Fruit fly (Drosophila melanogaster) whole organism, embryonic: ENCODE data around the gene Ppat-Dpck.

ENCODE experiments used
- Abd-B ChIP-seq: fragments of 200-800 bp; sonication (Bioruptor generic); optimal IDR thresholded peaks from 2 replicates; lab custom pipeline; 2018; ENCODE audit warnings: missing biosample characterization, mild to moderate bottlenecking, missing genetic modification characterization, moderate library complexity
- CG11093 ChIP-seq: fragments of 200-800 bp; sonication (Bioruptor generic); IDR thresholded peaks from 3 replicates; pipeline ENCODE4 v1.3.6; 2022; ENCODE audit warnings: missing biosample characterization, missing genetic modification characterization
- CG13287 ChIP-seq: fragments of 200-800 bp; sonication (Bioruptor generic); IDR thresholded peaks from 2 replicates; pipeline ENCODE4 v1.3.6; 2022; ENCODE audit warnings: missing biosample characterization, missing genetic modification characterization; ENCODE audit not compliant: partially characterized antibody
- CG14441 ChIP-seq: fragments of 200-800 bp; sonication (Bioruptor generic); IDR thresholded peaks from 2 replicates; pipeline ENCODE4 v1.3.6; 2022; ENCODE audit warnings: missing biosample characterization, missing genetic modification characterization
- CG17612 ChIP-seq: fragments of 200-800 bp; sonication (Bioruptor generic); IDR thresholded peaks from 2 replicates; pipeline ENCODE4 v1.3.6; 2022; ENCODE audit warnings: missing biosample characterization, missing genetic modification characterization
- CG17802 ChIP-seq: fragments of 200-800 bp; sonication (Bioruptor generic); optimal IDR thresholded peaks from 2 replicates; lab custom pipeline; 2018; ENCODE audit warnings: missing biosample characterization, mild to moderate bottlenecking, missing genetic modification characterization, moderate library complexity
- CG18011 ChIP-seq: fragments of 200-800 bp; sonication (Bioruptor generic); optimal IDR thresholded peaks from 2 replicates; lab custom pipeline; 2017; ENCODE audit warnings: missing biosample characterization, missing genetic modification characterization, mild to moderate bottlenecking, moderate library complexity, missing genotype
- CG18764 ChIP-seq: fragments of 200-800 bp; sonication (Bioruptor generic); optimal IDR thresholded peaks from 3 replicates; lab custom pipeline; 2016; ENCODE audit warnings: missing biosample characterization, missing genetic modification characterization
- CG31388 ChIP-seq: fragments of 200-800 bp; sonication (Bioruptor generic); optimal IDR thresholded peaks from 2 replicates; lab custom pipeline; 2016; ENCODE audit warnings: missing biosample characterization, missing genetic modification characterization
- CG3726 ChIP-seq: fragments of 200-800 bp; sonication (Bioruptor generic); IDR thresholded peaks from 3 replicates; pipeline ENCODE4, ENCODE4 v1.3.6; 2022; ENCODE audit warnings: missing biosample characterization, missing genetic modification characterization
- CG3995 ChIP-seq: fragments of 200-800 bp; sonication (Bioruptor generic); optimal IDR thresholded peaks from 3 replicates; lab custom pipeline; 2016; ENCODE audit warnings: missing biosample characterization, missing genetic modification characterization
- CG4617 ChIP-seq: fragments of 200-800 bp; sonication (Bioruptor generic); optimal IDR thresholded peaks from 3 replicates; lab custom pipeline; 2016; ENCODE audit warnings: missing biosample characterization, missing genetic modification characterization, borderline replicate concordance
- CG5953 ChIP-seq: fragments of 200-800 bp; sonication (Bioruptor generic); IDR thresholded peaks from 2 replicates; pipeline ENCODE4 v1.3.6; 2022; ENCODE audit warnings: missing biosample characterization, missing genetic modification characterization
- CG6683 ChIP-seq: fragments of 200-800 bp; sonication (Bioruptor generic); optimal IDR thresholded peaks from 2 replicates; lab custom pipeline; 2017; ENCODE audit warnings: missing biosample characterization, mild to moderate bottlenecking, missing genetic modification characterization, missing genetic modification reagents
- CG7271 ChIP-seq: fragments of 200-800 bp; sonication (Bioruptor generic); optimal IDR thresholded peaks from 2 replicates; lab custom pipeline; 2018; ENCODE audit warnings: missing biosample characterization, mild to moderate bottlenecking, missing genetic modification characterization, moderate library complexity
- CG7556 ChIP-seq: fragments of 200-800 bp; sonication (Bioruptor generic); optimal IDR thresholded peaks from 2 replicates; lab custom pipeline; 2017; ENCODE audit warnings: missing biosample characterization, mild to moderate bottlenecking, missing genetic modification characterization
- CG8765 ChIP-seq: fragments of 200-800 bp; sonication (Bioruptor generic); IDR thresholded peaks from 2 replicates; pipeline ENCODE4 v1.3.6; 2022; ENCODE audit warnings: missing biosample characterization, missing genetic modification characterization
- D19A ChIP-seq: fragments of 200-800 bp; optimal IDR thresholded peaks from 3 replicates; lab custom pipeline; 2019; ENCODE audit warnings: missing biosample characterization, mild to moderate bottlenecking, missing genetic modification characterization, moderate library complexity
- Ets65A ChIP-seq: fragments of 200-800 bp; sonication (Bioruptor generic); peaks from one replicate; lab custom pipeline; 2016; ENCODE audit warnings: missing biosample characterization, missing genetic modification characterization
- HHEX ChIP-seq: fragments of 200-800 bp; sonication (Bioruptor generic); optimal IDR thresholded peaks from 3 replicates; lab custom pipeline; 2017; ENCODE audit warnings: missing biosample characterization, mild to moderate bottlenecking, missing genetic modification characterization, missing genetic modification reagents
- MESR4 ChIP-seq: fragments of 200-800 bp; sonication (Bioruptor generic); optimal IDR thresholded peaks from 2 replicates; lab custom pipeline; 2018; ENCODE audit warnings: missing biosample characterization, mild to moderate bottlenecking, missing genetic modification characterization, moderate library complexity
- NC2β ChIP-seq: fragments of 200-800 bp; sonication (Bioruptor generic); optimal IDR thresholded peaks from 2 replicates; lab custom pipeline; 2016; ENCODE audit warnings: missing biosample characterization, missing genetic modification characterization
- Oli ChIP-seq: fragments of 200-800 bp; sonication (Bioruptor generic); optimal IDR thresholded peaks from 2 replicates; lab custom pipeline; 2018; ENCODE audit warnings: missing biosample characterization, mild to moderate bottlenecking, missing genetic modification characterization, moderate library complexity
- Poxn ChIP-seq: fragments of 200-800 bp; sonication (Bioruptor generic); IDR thresholded peaks from 2 replicates; pipeline ENCODE4 v1.3.6; 2022; ENCODE audit warnings: missing biosample characterization, missing genetic modification characterization
- Sin3A ChIP-seq: fragments of >200 bp; optimal IDR thresholded peaks from 2 replicates; lab custom pipeline; 2018
- Sox100B ChIP-seq: fragments of 200-800 bp; sonication (Bioruptor generic); optimal IDR thresholded peaks from 3 replicates; lab custom pipeline; 2018; ENCODE audit warnings: missing biosample characterization, mild to moderate bottlenecking, missing genetic modification characterization
- Tbp ChIP-seq: fragments of >200 bp; optimal IDR thresholded peaks from 2 replicates; lab custom pipeline; 2018; ENCODE audit warnings: missing biosample characterization, missing genetic modification characterization
- ab ChIP-seq: fragments of 200-800 bp; sonication (Bioruptor generic); optimal IDR thresholded peaks from 2 replicates; lab custom pipeline; 2016; ENCODE audit warnings: missing biosample characterization, missing genetic modification characterization
- chn ChIP-seq: fragments of 200-800 bp; sonication (Bioruptor generic); optimal IDR thresholded peaks from 2 replicates; lab custom pipeline; 2016; ENCODE audit warnings: missing biosample characterization, missing genetic modification characterization
- ci ChIP-seq: fragments of 200-800 bp; sonication (Bioruptor generic); IDR thresholded peaks from 3 replicates; pipeline ENCODE4 v1.3.6; 2022; ENCODE audit warnings: missing biosample characterization, missing genetic modification characterization
- corto ChIP-seq: fragments of 200-800 bp; sonication (Bioruptor generic); optimal IDR thresholded peaks from 2 replicates; lab custom pipeline; 2016; ENCODE audit warnings: missing biosample characterization, mild to moderate bottlenecking, missing genetic modification characterization, moderate library complexity
- dmrt11E ChIP-seq: fragments of 200-800 bp; sonication (Bioruptor generic); optimal IDR thresholded peaks from 3 replicates; lab custom pipeline; 2018; ENCODE audit warnings: missing biosample characterization, mild to moderate bottlenecking, missing genetic modification characterization, moderate library complexity
- dpn ChIP-seq, 2 experiments: fragments of 200-800 bp; sonication (Bioruptor generic); optimal IDR thresholded peaks; 3 replicates each; lab custom pipeline; 2016; ENCODE audit warnings: missing biosample characterization in 2 of 2, missing genetic modification characterization in 2 of 2
- ems ChIP-seq: fragments of 200-800 bp; sonication (Bioruptor generic); optimal IDR thresholded peaks from 3 replicates; lab custom pipeline; 2016; ENCODE audit warnings: missing biosample characterization, missing genetic modification characterization
- hbn ChIP-seq: fragments of 200-800 bp; sonication (Bioruptor generic); IDR thresholded peaks from 2 replicates; pipeline ENCODE4 v1.3.6; 2022; ENCODE audit warnings: missing biosample characterization, missing genetic modification characterization; ENCODE audit not compliant: partially characterized antibody
- hkb ChIP-seq, 2 experiments: fragments of 200-800 bp in 1 of 2; fragments of >200 bp in 1 of 2; sonication (Bioruptor generic) in 1 of 2; IDR thresholded peaks in 1 of 2; optimal IDR thresholded peaks in 1 of 2; 2 replicates each; pipeline versions ENCODE4 v1.3.6 to Lab custom; 2017 to 2022; ENCODE audit warnings: missing biosample characterization in 1 of 2, missing genetic modification characterization in 1 of 2
- mld ChIP-seq: fragments of 200-800 bp; sonication (Bioruptor generic); IDR thresholded peaks from 3 replicates; pipeline ENCODE4 v1.3.6; 2022; ENCODE audit warnings: missing biosample characterization, missing genetic modification characterization; ENCODE audit not compliant: partially characterized antibody
- nmo ChIP-seq: fragments of 200-800 bp; sonication (Bioruptor generic); optimal IDR thresholded peaks from 2 replicates; lab custom pipeline; 2018; ENCODE audit warnings: missing biosample characterization, mild to moderate bottlenecking, missing genetic modification characterization, moderate library complexity
- pzg ChIP-seq: fragments of 200-800 bp; sonication (Bioruptor generic); optimal IDR thresholded peaks from 3 replicates; lab custom pipeline; 2018; ENCODE audit warnings: missing biosample characterization, mild to moderate bottlenecking, missing genetic modification characterization, moderate library complexity
- scrt ChIP-seq: fragments of 200-800 bp; sonication (Bioruptor generic); optimal IDR thresholded peaks from 2 replicates; lab custom pipeline; 2018; ENCODE audit warnings: missing biosample characterization, mild to moderate bottlenecking, missing genetic modification characterization, moderate library complexity
- sens-2 ChIP-seq: fragments of 200-800 bp; sonication (Bioruptor generic); IDR thresholded peaks from 2 replicates; pipeline ENCODE4 v1.3.6; 2022; ENCODE audit warnings: missing biosample characterization, missing genetic modification characterization
- stwl ChIP-seq: fragments of 200-800 bp; sonication (Bioruptor generic); optimal IDR thresholded peaks from 3 replicates; lab custom pipeline; 2018; ENCODE audit warnings: missing biosample characterization, mild to moderate bottlenecking, missing genetic modification characterization, moderate library complexity
- trem ChIP-seq: fragments of 200-800 bp; optimal IDR thresholded peaks from 3 replicates; lab custom pipeline; 2019; ENCODE audit warnings: missing biosample characterization, mild to moderate bottlenecking, missing genetic modification characterization, moderate library complexity
- trh ChIP-seq: fragments of 200-800 bp; sonication (Bioruptor generic); optimal IDR thresholded peaks from 2 replicates; lab custom pipeline; 2016; ENCODE audit warnings: missing biosample characterization, missing genetic modification characterization
- vnd ChIP-seq: fragments of 200-800 bp; sonication (Bioruptor generic); IDR thresholded peaks from 3 replicates; pipeline ENCODE4 v1.3.6; 2022; ENCODE audit warnings: missing biosample characterization, missing genetic modification characterization; ENCODE audit not compliant: partially characterized antibody
- yki ChIP-seq: fragments of >200 bp; optimal IDR thresholded peaks from 3 replicates; lab custom pipeline; 2018
- zfh1 ChIP-seq: fragments of 200-800 bp; sonication (Bioruptor generic); IDR thresholded peaks from 3 replicates; pipeline ENCODE4 v1.3.6; 2022; ENCODE audit warnings: missing biosample characterization, missing genetic modification characterization

Gene Ppat-Dpck

dm6 chr3L:5765844-5766200 lies 2.8 kb downstream of the Ppat-Dpck start, which contains the start of gene Txl (continued):
- peak; percentile 60 for TF ChIP-seq MESR4 (GFP tag; lab: Kevin White, UChicago)
- TF ChIP-seq, all 482 proteins: peak for 6

DNA sequence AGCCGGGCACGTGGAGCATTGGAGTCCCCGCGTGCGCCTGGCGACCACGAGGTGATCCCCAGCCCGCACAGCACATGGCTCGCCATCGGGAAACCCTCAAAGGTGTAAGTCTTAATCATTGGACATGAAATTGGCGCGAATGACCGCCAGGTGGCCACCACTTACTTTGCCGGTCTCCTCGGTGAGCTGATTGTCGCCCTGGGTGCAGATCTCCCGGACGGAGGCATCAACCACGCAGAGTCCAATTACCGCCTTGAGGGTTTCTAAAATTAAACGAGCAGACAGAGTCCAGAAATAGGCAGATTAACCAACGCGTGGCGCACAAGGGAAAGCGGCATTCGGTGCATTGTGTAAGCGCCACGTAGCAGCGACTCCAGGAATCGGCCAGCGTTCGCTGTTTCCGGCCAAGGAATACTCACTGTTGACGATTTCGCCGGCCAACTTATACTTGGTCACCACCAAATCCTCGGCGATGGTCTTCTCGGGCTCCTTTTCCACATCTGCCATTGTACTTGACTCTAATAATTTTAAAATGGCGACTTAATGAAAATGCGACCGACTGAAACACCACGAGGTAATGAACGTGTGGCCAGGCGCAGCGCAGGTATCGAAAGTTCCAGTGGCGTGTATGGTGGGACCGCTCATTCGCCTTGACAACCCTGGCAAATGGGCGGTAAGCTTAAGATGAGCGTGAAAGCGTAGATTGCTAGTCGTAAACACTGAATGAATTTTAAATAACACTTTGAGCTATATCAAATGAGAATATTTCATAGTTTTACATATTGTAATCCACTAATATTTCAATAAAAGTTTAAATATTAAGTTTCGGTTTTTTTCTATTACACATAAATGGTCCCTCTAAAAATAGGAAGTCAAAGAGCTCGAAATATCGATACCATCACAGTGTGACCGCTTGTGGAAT lies 3.4 kb downstream of the Ppat-Dpck start, which contains the start of gene CG10576:
Gene CG10576 (minus strand): TSS at position 781 of the 922 bp plus-strand sequence.
- no peak for TF ChIP-seq CG7271 (tag; lab: Kevin White, UChicago)
- peak; percentile 95 for TF ChIP-seq trem
- no peak for TF ChIP-seq Abd-B (GFP tag; lab: Kevin White, UChicago)
- no peak for TF ChIP-seq CG3726 (GFP tag; lab: Robert Waterston, UW)
- TF ChIP-seq sens-2 (GFP tag; lab: Robert Waterston, UW): no peak
- TF ChIP-seq CG7556: no peak
- TF ChIP-seq CG4617 (GFP tag; lab: Kevin White, UChicago): no peak
- TF ChIP-seq CG6683 (GFP tag; lab: Kevin White, UChicago): no peak
- no peak for TF ChIP-seq CG14441 (GFP tag; lab: Robert Waterston, UW)
- no peak for TF ChIP-seq vnd (GFP tag; lab: Robert Waterston, UW)
- peak; percentile 17 for TF ChIP-seq CG3995 (GFP tag; lab: Kevin White, UChicago)
- peak; percentile 3 for TF ChIP-seq NC2β (GFP tag; lab: Kevin White, UChicago)
- no peak for TF ChIP-seq Poxn (GFP tag; lab: Robert Waterston, UW)
- TF ChIP-seq yki (lab: Kevin White, UChicago): no peak
- TF ChIP-seq CG18011 (GFP tag; lab: Kevin White, UChicago): no peak
- no peak for TF ChIP-seq CG8765 (GFP tag; lab: Robert Waterston, UW)
- peak; percentile 21 for TF ChIP-seq dmrt11E
- TF ChIP-seq ab (GFP tag; lab: Kevin White, UChicago): no peak
- TF ChIP-seq CG11093 (GFP tag; lab: Robert Waterston, UW): no peak
- TF ChIP-seq trh: no peak
- TF ChIP-seq mld (GFP tag; lab: Robert Waterston, UW): no peak
- TF ChIP-seq Tbp (GFP tag; lab: Kevin White, UChicago): peak; percentile 78
- no peak for TF ChIP-seq scrt
- TF ChIP-seq zfh1 (GFP tag; lab: Robert Waterston, UW): no peak
- TF ChIP-seq Sox100B (GFP tag; lab: Kevin White, UChicago): no peak
- TF ChIP-seq CG18764: no peak
- TF ChIP-seq CG17802 (tag; lab: Kevin White, UChicago): no peak
- TF ChIP-seq hbn (GFP tag; lab: Robert Waterston, UW): peak; percentile 60; the same call in 1 of the 2 replicates
- no peak for TF ChIP-seq CG17612 (GFP tag; lab: Robert Waterston, UW)
- TF ChIP-seq CG5953 (GFP tag; lab: Robert Waterston, UW): no peak
- no peak for TF ChIP-seq CG31388
- no peak for TF ChIP-seq D19A
- peak; percentile 74 for TF ChIP-seq CG13287 (GFP tag; lab: Robert Waterston, UW)
- TF ChIP-seq ems: no peak
- TF ChIP-seq Oli (tag; lab: Kevin White, UChicago): no peak
- TF ChIP-seq corto (GFP tag; lab: Kevin White, UChicago): no peak
- peak; percentile 75 for TF ChIP-seq Ets65A
- TF ChIP-seq chn (GFP tag; lab: Kevin White, UChicago): no peak
- peak; percentile 94 for TF ChIP-seq Sin3A (lab: Kevin White, UChicago)
- peak; percentile 84 for TF ChIP-seq pzg (GFP tag; lab: Kevin White, UChicago)
- TF ChIP-seq stwl (tag; lab: Kevin White, UChicago): no peak
- no peak for TF ChIP-seq ci
- TF ChIP-seq dpn (GFP tag; optimal IDR thresholded peaks at IDR 0.05; lab: Kevin White, UChicago): peak in 1 of 2 experiments; percentile 8
- TF ChIP-seq HHEX (GFP tag; lab: Kevin White, UChicago): no peak
- peak; percentile 68 for TF ChIP-seq nmo (GFP tag; lab: Kevin White, UChicago)
- TF ChIP-seq hkb (optimal IDR thresholded peaks at IDR 0.05; lab: Kevin White, UChicago): no peak
- TF ChIP-seq hkb (GFP tag; IDR thresholded peaks at IDR 0.05; lab: Robert Waterston, UW): no peak
